Fruit fly (Drosophila melanogaster) whole organism, embryonic: Measurements from ENCODE around the gene Rnmt.
A peak's percentile ranks its signal among the peaks of the same experiment; 100 is the strongest.

Source experiments
- Atf6 ChIP-seq: fragments of 200-800 bp; sonication (Bioruptor generic); IDR thresholded peaks from 2 replicates; pipeline ENCODE4 v1.3.6; 2022; ENCODE audit warnings: missing biosample characterization, missing genetic modification characterization
- CG10959 ChIP-seq: fragments of 200-800 bp; sonication (Bioruptor generic); IDR thresholded peaks from 2 replicates; pipeline ENCODE4 v1.3.6; 2022; ENCODE audit warnings: missing biosample characterization, missing genetic modification characterization
- CG11085 ChIP-seq: fragments of 200-800 bp; sonication (Bioruptor generic); IDR thresholded peaks from 2 replicates; pipeline ENCODE4 v1.3.6; 2022; ENCODE audit warnings: missing biosample characterization, missing genetic modification characterization
- CG12219 ChIP-seq: fragments of 200-800 bp; sonication (Bioruptor generic); optimal IDR thresholded peaks from 3 replicates; lab custom pipeline; 2018; ENCODE audit warnings: missing biosample characterization, mild to moderate bottlenecking, missing genetic modification characterization
- CG13624 ChIP-seq: fragments of 200-800 bp; sonication (Bioruptor generic); optimal IDR thresholded peaks from 2 replicates; lab custom pipeline; 2016; ENCODE audit warnings: missing biosample characterization, missing genetic modification characterization
- CG14050 ChIP-seq: fragments of 200-800 bp; sonication (Bioruptor generic); IDR thresholded peaks from 3 replicates; pipeline ENCODE4 v1.3.6; 2022; ENCODE audit warnings: missing biosample characterization, missing genetic modification characterization
- CG1602 ChIP-seq: fragments of 200-800 bp; sonication (Bioruptor generic); optimal IDR thresholded peaks from 3 replicates; lab custom pipeline; 2016; ENCODE audit warnings: missing biosample characterization, missing genetic modification characterization
- CG18476 ChIP-seq: fragments of 200-800 bp; sonication (Bioruptor generic); optimal IDR thresholded peaks from 2 replicates; lab custom pipeline; 2016; ENCODE audit warnings: missing biosample characterization, mild to moderate bottlenecking, missing genetic modification characterization
- CG2199 ChIP-seq: fragments of 200-800 bp; sonication (Bioruptor generic); IDR thresholded peaks from 3 replicates; pipeline ENCODE4 v1.3.6; 2022; ENCODE audit warnings: missing biosample characterization, missing genetic modification characterization
- CG31365 ChIP-seq: fragments of 200-800 bp; sonication (Bioruptor generic); optimal IDR thresholded peaks from 2 replicates; lab custom pipeline; 2018; ENCODE audit warnings: missing biosample characterization, mild to moderate bottlenecking, missing genetic modification characterization
- CG4730 ChIP-seq: fragments of 200-800 bp; sonication (Bioruptor generic); IDR thresholded peaks from 2 replicates; pipeline ENCODE4 v1.3.6; 2022; ENCODE audit warnings: missing biosample characterization, missing genetic modification characterization
- CG7357 ChIP-seq: fragments of 200-800 bp; sonication (Bioruptor generic); IDR thresholded peaks from 3 replicates; pipeline ENCODE4 v1.3.6; 2022; ENCODE audit warnings: missing biosample characterization, missing genetic modification characterization
- CG9437 ChIP-seq: fragments of 200-800 bp; sonication (Bioruptor generic); optimal IDR thresholded peaks from 2 replicates; lab custom pipeline; 2018; ENCODE audit warnings: missing biosample characterization, mild to moderate bottlenecking, missing genetic modification characterization
- CG9932 ChIP-seq: fragments of 200-800 bp; sonication (Bioruptor generic); IDR thresholded peaks from 2 replicates; pipeline ENCODE4 v1.3.6; 2022; ENCODE audit warnings: missing biosample characterization, missing genetic modification characterization
- Chrac-16 ChIP-seq: fragments of 200-800 bp; sonication (Bioruptor generic); optimal IDR thresholded peaks from 3 replicates; lab custom pipeline; 2016; ENCODE audit warnings: missing biosample characterization, missing genetic modification characterization
- CrebB ChIP-seq: fragments of 200-800 bp; sonication (Bioruptor generic); optimal IDR thresholded peaks from 3 replicates; lab custom pipeline; 2018; ENCODE audit warnings: missing biosample characterization, mild to moderate bottlenecking, missing genetic modification characterization
- D19B ChIP-seq: fragments of 200-800 bp; sonication (Bioruptor generic); optimal IDR thresholded peaks from 2 replicates; lab custom pipeline; 2017; ENCODE audit warnings: missing biosample characterization, mild to moderate bottlenecking, missing genetic modification characterization
- Dip3 ChIP-seq: fragments of 200-800 bp; sonication (Bioruptor generic); optimal IDR thresholded peaks from 3 replicates; lab custom pipeline; 2016; ENCODE audit warnings: missing biosample characterization, missing genetic modification characterization
- Eip74EF ChIP-seq, 2 experiments: fragments of 200-800 bp in 1 of 2; fragments of >200 bp in 1 of 2; sonication (Bioruptor generic) in 1 of 2; optimal IDR thresholded peaks; 2 replicates each; lab custom pipeline; 2017 to 2019; ENCODE audit warnings: missing biosample characterization in 2 of 2, missing genetic modification characterization in 2 of 2, mild to moderate bottlenecking in 1 of 2, moderate library complexity in 1 of 2
- H2.0 ChIP-seq: fragments of 200-800 bp; sonication (Bioruptor generic); IDR thresholded peaks from 2 replicates; pipeline ENCODE4 v1.3.6; 2022; ENCODE audit warnings: missing biosample characterization, missing genetic modification characterization
- Hr51 ChIP-seq, 2 experiments: fragments of 200-800 bp; sonication (Bioruptor generic); optimal IDR thresholded peaks; 2 replicates in 1 of 2; 3 replicates in 1 of 2; lab custom pipeline; 2016 to 2018; ENCODE audit warnings: missing biosample characterization in 2 of 2, missing genetic modification characterization in 2 of 2, mild to moderate bottlenecking in 1 of 2, moderate library complexity in 1 of 2
- NK7.1 ChIP-seq: fragments of 200-800 bp; sonication (Bioruptor generic); optimal IDR thresholded peaks from 3 replicates; lab custom pipeline; 2016; ENCODE audit warnings: missing biosample characterization, missing genetic modification characterization
- PHDP ChIP-seq: fragments of 200-800 bp; sonication (Bioruptor generic); optimal IDR thresholded peaks from 3 replicates; lab custom pipeline; 2018; ENCODE audit warnings: missing biosample characterization, mild to moderate bottlenecking, missing genetic modification characterization, moderate library complexity
- Pdp1 ChIP-seq, 2 experiments: fragments of 200-800 bp; sonication (Bioruptor generic); optimal IDR thresholded peaks; 3 replicates each; lab custom pipeline; 2016; ENCODE audit warnings: missing biosample characterization in 2 of 2, missing genetic modification characterization in 2 of 2, mild to moderate bottlenecking in 1 of 2, moderate library complexity in 1 of 2
- Usf ChIP-seq: fragments of 200-800 bp; sonication (Bioruptor generic); optimal IDR thresholded peaks from 2 replicates; lab custom pipeline; 2017; ENCODE audit warnings: missing genotype, missing biosample characterization, missing genetic modification characterization
- al ChIP-seq: fragments of 200-800 bp; sonication (Bioruptor generic); IDR thresholded peaks from 2 replicates; pipeline ENCODE4 v1.3.6; 2022; ENCODE audit warnings: missing biosample characterization, missing genetic modification characterization
- ara ChIP-seq: fragments of 200-800 bp; sonication (Bioruptor generic); IDR thresholded peaks from 2 replicates; pipeline ENCODE4 v1.3.6; 2022; ENCODE audit warnings: missing biosample characterization, missing genetic modification characterization
- cg ChIP-seq: fragments of 200-800 bp; sonication (Bioruptor generic); optimal IDR thresholded peaks from 3 replicates; lab custom pipeline; 2019; ENCODE audit warnings: missing biosample characterization, mild to moderate bottlenecking, missing genetic modification characterization, moderate library complexity
- dm ChIP-seq: fragments of 200-800 bp; sonication (Bioruptor generic); optimal IDR thresholded peaks from 3 replicates; lab custom pipeline; 2016; ENCODE audit warnings: missing biosample characterization, missing genetic modification characterization
- en ChIP-seq: fragments of 200-800 bp; sonication (Bioruptor generic); optimal IDR thresholded peaks from 2 replicates; lab custom pipeline; 2016; ENCODE audit warnings: missing biosample characterization, missing genetic modification characterization
- esg ChIP-seq: fragments of 200-800 bp; sonication (Bioruptor generic); conservative IDR thresholded peaks from 2 replicates; pipeline ENCODE4 v1.3.6; 2022; ENCODE audit warnings: missing biosample characterization, missing genetic modification characterization
- fd102C ChIP-seq: fragments of 200-800 bp; sonication (Bioruptor generic); optimal IDR thresholded peaks from 2 replicates; lab custom pipeline; 2018; ENCODE audit warnings: missing biosample characterization, mild to moderate bottlenecking, missing genetic modification characterization, moderate library complexity
- fd3F ChIP-seq: fragments of 200-800 bp; sonication (Bioruptor generic); optimal IDR thresholded peaks from 2 replicates; lab custom pipeline; 2018; ENCODE audit warnings: missing biosample characterization, mild to moderate bottlenecking, missing genetic modification characterization, moderate library complexity
- fd96Cb ChIP-seq: fragments of 200-800 bp; sonication (Bioruptor generic); optimal IDR thresholded peaks from 2 replicates; lab custom pipeline; 2018; ENCODE audit warnings: missing biosample characterization, mild to moderate bottlenecking, missing genetic modification characterization, moderate library complexity
- her ChIP-seq: fragments of 200-800 bp; sonication (Bioruptor generic); optimal IDR thresholded peaks from 2 replicates; lab custom pipeline; 2016; ENCODE audit warnings: missing biosample characterization, missing genetic modification characterization
- org-1 ChIP-seq: fragments of 200-800 bp; sonication (Bioruptor generic); optimal IDR thresholded peaks from 2 replicates; lab custom pipeline; 2017; ENCODE audit warnings: missing biosample characterization, missing genetic modification characterization
- pita ChIP-seq: fragments of 200-800 bp; sonication (Bioruptor generic); optimal IDR thresholded peaks from 2 replicates; lab custom pipeline; 2017; ENCODE audit warnings: missing biosample characterization, mild to moderate bottlenecking, missing genetic modification characterization
- pzg ChIP-seq: fragments of 200-800 bp; sonication (Bioruptor generic); optimal IDR thresholded peaks from 3 replicates; lab custom pipeline; 2018; ENCODE audit warnings: missing biosample characterization, mild to moderate bottlenecking, missing genetic modification characterization, moderate library complexity
- run ChIP-seq: fragments of 200-800 bp; sonication (Bioruptor generic); optimal IDR thresholded peaks from 3 replicates; lab custom pipeline; 2018; ENCODE audit warnings: missing biosample characterization, mild to moderate bottlenecking, missing genetic modification characterization
- sd ChIP-seq: fragments of 200-800 bp; sonication (Bioruptor generic); optimal IDR thresholded peaks from 3 replicates; lab custom pipeline; 2018; ENCODE audit warnings: missing biosample characterization, mild to moderate bottlenecking, missing genetic modification characterization, moderate library complexity
- sens ChIP-seq: fragments of 200-800 bp; sonication (Bioruptor generic); peaks from one replicate; lab custom pipeline; 2016; ENCODE audit warnings: missing biosample characterization, missing genetic modification characterization
- sob ChIP-seq: fragments of 200-800 bp; sonication (Bioruptor generic); IDR thresholded peaks from 2 replicates; pipeline ENCODE4 v1.3.6; 2022; ENCODE audit warnings: missing biosample characterization, missing genetic modification characterization
- trem ChIP-seq: fragments of 200-800 bp; optimal IDR thresholded peaks from 3 replicates; lab custom pipeline; 2019; ENCODE audit warnings: missing biosample characterization, mild to moderate bottlenecking, missing genetic modification characterization, moderate library complexity
- zen2 ChIP-seq: fragments of 200-800 bp; sonication (Bioruptor generic); IDR thresholded peaks from 3 replicates; pipeline ENCODE4 v1.3.6; 2022; ENCODE audit warnings: missing biosample characterization, missing genetic modification characterization; ENCODE audit not compliant: partially characterized antibody

Rnmt gene

DNA sequence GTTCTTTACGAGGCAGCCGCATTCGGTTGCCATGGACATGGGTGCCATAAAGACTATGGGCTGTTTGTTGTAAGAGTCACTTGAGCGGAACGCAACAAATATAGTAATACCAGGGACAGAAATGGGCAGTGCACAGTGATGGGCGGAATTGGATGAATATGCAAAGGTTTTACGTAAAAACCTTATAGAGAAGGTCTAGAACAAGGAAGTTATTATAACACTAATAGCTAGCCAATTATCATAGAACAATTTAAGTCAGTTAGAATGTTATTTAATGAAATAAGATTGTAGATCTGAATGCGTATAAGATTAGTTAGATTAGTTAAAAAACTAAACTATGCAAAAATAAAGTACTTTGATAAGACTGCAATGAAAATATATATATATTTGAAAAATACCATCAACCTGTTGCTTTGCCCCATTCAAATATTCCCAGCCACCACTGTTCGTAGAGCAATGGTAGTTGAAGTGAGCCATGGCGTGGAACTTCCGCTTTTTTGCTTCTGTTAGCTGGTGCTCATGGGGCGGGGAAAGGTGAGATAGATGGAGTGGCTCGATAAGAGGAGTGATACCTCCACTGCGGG lies 43.2 kb downstream of the Rnmt start (continued):
- no peak for TF ChIP-seq ara (GFP tag; lab: Robert Waterston, UW)
- no peak for TF ChIP-seq Chrac-16 (GFP tag; lab: Kevin White, UChicago)

DNA sequence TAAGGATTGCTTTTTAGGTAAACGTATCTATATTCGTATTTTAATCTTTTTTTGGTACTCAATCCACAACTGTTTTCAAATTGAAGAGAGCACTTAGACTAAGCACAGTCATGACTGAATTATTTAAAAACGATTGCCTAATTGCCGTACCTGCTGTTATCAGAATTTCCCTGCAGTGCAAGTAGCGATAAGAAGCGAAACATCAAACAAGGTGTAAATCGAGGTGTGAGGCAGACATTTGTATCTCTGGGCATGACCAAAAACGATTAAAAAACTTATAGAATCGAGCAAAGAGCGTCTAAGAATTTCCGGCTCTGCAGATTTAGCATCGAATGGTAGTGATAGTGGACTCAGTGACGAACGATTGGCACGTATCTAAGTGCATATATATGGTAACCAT lies 45.4 kb downstream of the Rnmt start:
- peak; percentile 55; the same call in 1 of the 3 replicates for TF ChIP-seq CG2199 (GFP tag; lab: Robert Waterston, UW)
- TF ChIP-seq CG18476 (GFP tag; lab: Kevin White, UChicago): no peak
- peak; percentile 28 for TF ChIP-seq sd (tag; lab: Kevin White, UChicago)
- peak; percentile 55 for TF ChIP-seq sens (GFP tag; lab: Kevin White, UChicago)
- TF ChIP-seq CG1602 (GFP tag; lab: Kevin White, UChicago): no peak

DNA sequence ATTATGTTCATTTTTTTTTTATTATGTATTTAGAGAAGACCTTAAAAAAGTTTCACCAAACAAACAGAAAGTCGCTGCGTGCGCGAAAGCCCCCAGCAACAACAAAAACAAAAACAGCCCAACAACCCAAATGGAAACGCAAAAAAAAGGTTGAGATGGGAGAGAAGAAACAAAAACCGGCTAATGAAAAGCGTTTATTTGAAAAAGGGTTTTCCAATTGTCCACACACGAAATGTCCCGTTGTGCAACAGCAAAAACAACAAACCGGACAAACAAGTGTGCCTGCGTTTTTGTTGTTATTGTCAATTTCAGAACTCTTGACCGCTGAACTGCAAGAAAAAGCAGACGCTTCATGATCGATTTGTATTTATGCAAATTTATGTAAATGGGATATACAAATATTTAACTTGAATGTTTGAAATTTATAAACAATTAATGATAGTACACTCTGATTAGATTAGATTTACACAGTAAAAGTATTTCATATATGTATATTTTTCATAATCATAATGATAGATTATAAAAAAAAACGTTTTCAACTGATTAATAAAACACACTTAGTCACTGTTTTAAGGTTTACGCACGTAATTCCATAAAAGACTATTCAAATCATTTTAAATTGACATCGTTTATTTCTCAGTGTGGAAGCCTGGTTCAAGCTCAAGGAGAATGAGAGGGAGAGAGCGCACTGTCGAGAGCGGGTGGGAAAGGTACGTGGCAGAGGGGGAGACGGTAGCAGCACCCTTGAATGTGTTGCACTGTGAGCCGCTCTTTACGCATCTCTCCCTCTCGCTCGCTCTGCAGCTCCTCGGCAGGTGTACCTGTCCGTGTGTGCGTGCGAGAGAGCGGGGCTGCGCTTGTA lies 46.9 kb downstream of the Rnmt start:
- TF ChIP-seq en (GFP tag; lab: Kevin White, UChicago): no peak
- peak; percentile 59; the same call in 1 of the 2 replicates for TF ChIP-seq H2.0 (GFP tag; lab: Robert Waterston, UW)
- no peak for TF ChIP-seq her (GFP tag; lab: Kevin White, UChicago)
- TF ChIP-seq dm (GFP tag; lab: Kevin White, UChicago): no peak
- TF ChIP-seq esg (GFP tag; lab: Robert Waterston, UW): peak; percentile 65
- no peak for TF ChIP-seq fd102C (GFP tag; lab: Kevin White, UChicago)
- peak; percentile 26 to 48 for TF ChIP-seq Pdp1 (GFP tag; optimal IDR thresholded peaks at IDR 0.05; lab: Kevin White, UChicago)
- peak; percentile 31 for TF ChIP-seq fd3F (GFP tag; lab: Kevin White, UChicago)
- TF ChIP-seq CG11085: no peak
- TF ChIP-seq pita (GFP tag; lab: Kevin White, UChicago): no peak
- peak; percentile 16 for TF ChIP-seq CrebB (tag; lab: Kevin White, UChicago)
- TF ChIP-seq CG7357 (GFP tag; lab: Robert Waterston, UW): peak; percentile 66; the same call in 1 of the 3 replicates
- peak; percentile 86 for TF ChIP-seq fd96Cb (tag; lab: Kevin White, UChicago)
- no peak for TF ChIP-seq CG31365 (tag; lab: Kevin White, UChicago)
- TF ChIP-seq CG9932 (GFP tag; lab: Robert Waterston, UW): peak; percentile 51
- peak; percentile 67 for TF ChIP-seq org-1 (GFP tag; lab: Kevin White, UChicago)
- peak; percentile 76 for TF ChIP-seq CG10959
- 0 out of 2 replicates have a peak, but pooled peaks have one; percentile 37 for TF ChIP-seq CG4730 (GFP tag; lab: Robert Waterston, UW)
- peak; percentile 77 for TF ChIP-seq PHDP
- no peak for TF ChIP-seq CG13624 (GFP tag; lab: Kevin White, UChicago)
- peak; percentile 46; the same call in 1 of the 2 replicates for TF ChIP-seq sob (GFP tag; lab: Robert Waterston, UW)
- no peak for TF ChIP-seq zen2 (GFP tag; lab: Robert Waterston, UW)
- peak; percentile 46 to 84 for TF ChIP-seq Hr51 (GFP tag; optimal IDR thresholded peaks at IDR 0.05; lab: Kevin White, UChicago)
- TF ChIP-seq NK7.1 (GFP tag; lab: Kevin White, UChicago): no peak
- peak; percentile 36 for TF ChIP-seq run (tag; lab: Kevin White, UChicago)
- peak in 1 of 2 experiments; percentile 84 for TF ChIP-seq Eip74EF (GFP tag; optimal IDR thresholded peaks at IDR 0.05; lab: Kevin White, UChicago)
- TF ChIP-seq CG12219 (GFP tag; lab: Kevin White, UChicago): peak; percentile 53
- peak; percentile 93 for TF ChIP-seq cg
- peak; percentile 69 for TF ChIP-seq CG14050
- TF ChIP-seq D19B (GFP tag; lab: Kevin White, UChicago): peak; percentile 18
- TF ChIP-seq CG9437 (GFP tag; lab: Kevin White, UChicago): peak; percentile 78
- peak; percentile 57 for TF ChIP-seq trem (tag; lab: Kevin White, UChicago)
- TF ChIP-seq al: peak; percentile 43
- no peak for TF ChIP-seq pzg
- TF ChIP-seq Atf6 (GFP tag; lab: Robert Waterston, UW): peak; percentile 49; the same call in 1 of the 2 replicates
- TF ChIP-seq Dip3 (GFP tag; lab: Kevin White, UChicago): peak; percentile 10
- peak; percentile 62 for TF ChIP-seq Usf (GFP tag; lab: Kevin White, UChicago)
